In genomic region chrIII:12453315-12453714, ce11 we compare ENCODE assay signal across 7 worm cellular contexts.
TF ChIP-seq lines count a peak whose summit lies in the region.

Gene ani-1 (minus strand): TSS chrIII:12453375.

TF ChIP-seq in whole organism, L1 larva, 84 proteins besides CTCF, POLR2A, EP300 and RAD21 (continues in another document):
- TF ChIP-seq ets-5 (GFP tag; IDR thresholded peaks at IDR 0.05; lab: Robert Waterston, UW) (no peak), lsy-2 (tag; optimal IDR thresholded peaks at IDR 0.05; lab: Kevin White, UChicago) (peak; percentile 82 to 89), ztf-11 (tag; optimal IDR thresholded peaks at IDR 0.05; lab: Kevin White, UChicago) (peak in 1 of 2 experiments; percentile 17), blmp-1 (tag; optimal IDR thresholded peaks at IDR 0.05; lab: Kevin White, UChicago) (no peak), C16A3.4 (tag; optimal IDR thresholded peaks at IDR 0.05; lab: Kevin White, UChicago) (peak; percentile 81), isw-1 (GFP tag; IDR thresholded peaks at IDR 0.05; lab: Robert Waterston, UW) (peak; percentile 70), lin-35 (GFP tag; optimal IDR thresholded peaks at IDR 0.05; lab: Kevin White, UChicago) (peak; percentile 93 to 94), efl-1 (optimal IDR thresholded peaks at IDR 0.05; lab: Kevin White, UChicago) (peak; percentile 91 to 97), efl-1 (GFP tag; optimal IDR thresholded peaks at IDR 0.05 in 1 of 2; lab: Kevin White, UChicago) (peak; percentile 91 to 98), egl-27 (tag; optimal IDR thresholded peaks at IDR 0.05; lab: Kevin White, UChicago) (no peak), sup-37 (GFP tag; optimal IDR thresholded peaks at IDR 0.05; lab: Kevin White, UChicago) (no peak), hlh-4 (tag; optimal IDR thresholded peaks at IDR 0.05; lab: Kevin White, UChicago) (no peak), ama-1 (optimal IDR thresholded peaks at IDR 0.05; lab: Kevin White, UChicago) (peak; percentile 76)

TF ChIP-seq in whole organism, L2 larva, 48 proteins besides CTCF, POLR2A, EP300 and RAD21 (continues in another document):
- no peak for TF ChIP-seq dmd-4 (tag; optimal IDR thresholded peaks at IDR 0.05; lab: Kevin White, UChicago)
- no peak for TF ChIP-seq nhr-23 (tag; optimal IDR thresholded peaks at IDR 0.05; lab: Kevin White, UChicago)
- TF ChIP-seq ama-1 (optimal IDR thresholded peaks at IDR 0.05; lab: Kevin White, UChicago): no peak
- no peak for TF ChIP-seq unc-39 (tag; optimal IDR thresholded peaks at IDR 0.05; lab: Kevin White, UChicago)
- TF ChIP-seq ztf-11 (tag; optimal IDR thresholded peaks at IDR 0.05; lab: Kevin White, UChicago): no peak
- peak; percentile 45 to 85 for TF ChIP-seq lsy-2 (tag; optimal IDR thresholded peaks at IDR 0.05; lab: Kevin White, UChicago)
- no peak for TF ChIP-seq sem-4 (tag; optimal IDR thresholded peaks at IDR 0.05; lab: Kevin White, UChicago)
- no peak for TF ChIP-seq nhr-6 (tag; optimal IDR thresholded peaks at IDR 0.05; lab: Kevin White, UChicago)
- TF ChIP-seq lin-11 (tag; optimal IDR thresholded peaks at IDR 0.05; lab: Kevin White, UChicago): peak; percentile 46
- no peak for TF ChIP-seq nhr-11 (tag; optimal IDR thresholded peaks at IDR 0.05; lab: Kevin White, UChicago)
- TF ChIP-seq unc-62 (GFP tag; optimal IDR thresholded peaks at IDR 0.05; lab: Kevin White, UChicago): no peak
- no peak for TF ChIP-seq nhr-12 (tag; optimal IDR thresholded peaks at IDR 0.05; lab: Kevin White, UChicago)
- TF ChIP-seq ztf-1 (GFP tag; conservative IDR thresholded peaks at IDR 0.05; lab: Robert Waterston, UW): no peak
- TF ChIP-seq F13H6.1 (tag; optimal IDR thresholded peaks at IDR 0.05; lab: Kevin White, UChicago): peak; percentile 43

TF ChIP-seq in whole organism, L3 larva, 47 proteins besides CTCF, POLR2A, EP300 and RAD21 (continues in another document):
- TF ChIP-seq fos-1 (tag; optimal IDR thresholded peaks at IDR 0.05; lab: Kevin White, UChicago): no peak
- no peak for TF ChIP-seq daf-12 (tag; optimal IDR thresholded peaks at IDR 0.05; lab: Kevin White, UChicago)
- no peak for TF ChIP-seq jun-1 (tag; optimal IDR thresholded peaks at IDR 0.05; lab: Kevin White, UChicago)
- TF ChIP-seq ztf-11 (tag; optimal IDR thresholded peaks at IDR 0.05; lab: Kevin White, UChicago): no peak
- no peak for TF ChIP-seq ZK546.5 (tag; optimal IDR thresholded peaks at IDR 0.05; lab: Kevin White, UChicago)
- no peak for TF ChIP-seq ceh-82 (tag; optimal IDR thresholded peaks at IDR 0.05; lab: Kevin White, UChicago)
- TF ChIP-seq lin-39 (tag; optimal IDR thresholded peaks at IDR 0.05; lab: Kevin White, UChicago): peak; percentile 29
- no peak for TF ChIP-seq aly-2 (tag; optimal IDR thresholded peaks at IDR 0.05; lab: Kevin White, UChicago)
- no peak for TF ChIP-seq nhr-76 (tag; optimal IDR thresholded peaks at IDR 0.05; lab: Kevin White, UChicago)
- TF ChIP-seq fkh-2 (tag; optimal IDR thresholded peaks at IDR 0.05; lab: Kevin White, UChicago): no peak
- no peak for TF ChIP-seq mml-1 (tag; optimal IDR thresholded peaks at IDR 0.05; lab: Kevin White, UChicago)
- no peak for TF ChIP-seq mdl-1 (tag; optimal IDR thresholded peaks at IDR 0.05; lab: Kevin White, UChicago)
- no peak for TF ChIP-seq elt-3 (tag; optimal IDR thresholded peaks at IDR 0.05; lab: Kevin White, UChicago)
- TF ChIP-seq ceh-9 (tag; optimal IDR thresholded peaks at IDR 0.05; lab: Kevin White, UChicago): no peak
- peak; percentile 10 for TF ChIP-seq R02D3.7 (tag; optimal IDR thresholded peaks at IDR 0.05; lab: Kevin White, UChicago)

TF ChIP-seq in whole organism, L4 larva, 104 proteins besides CTCF, POLR2A, EP300 and RAD21 (continues in another document):
- TF ChIP-seq mes-2 (tag; optimal IDR thresholded peaks at IDR 0.05; lab: Kevin White, UChicago; ENCODE audit: poor library complexity, severe bottlenecking) (peak; percentile 69), mdl-1 (tag; optimal IDR thresholded peaks at IDR 0.05; lab: Kevin White, UChicago) (no peak), Y105C5A.15 (GFP tag; IDR thresholded peaks at IDR 0.05; lab: Robert Waterston, UW) (no peak), arid-1 (GFP tag; conservative IDR thresholded peaks at IDR 0.05; lab: Robert Waterston, UW) (peak; percentile 42; the same call in 1 of the 2 replicates), aha-1 (tag; lab: Kevin White, UChicago) (peak; percentile 81), D1046.2 (GFP tag; IDR thresholded peaks at IDR 0.05; lab: Robert Waterston, UW) (no peak), fkh-10 (GFP tag; optimal IDR thresholded peaks at IDR 0.05; lab: Kevin White, UChicago) (no peak), spr-1 (tag; optimal IDR thresholded peaks at IDR 0.05; lab: Kevin White, UChicago) (peak; percentile 10), F49E8.2 (tag; optimal IDR thresholded peaks at IDR 0.05; lab: Kevin White, UChicago; ENCODE audit: borderline replicate concordance) (peak; percentile 31), Y75B8A.6 (GFP tag; IDR thresholded peaks at IDR 0.05; lab: Robert Waterston, UW) (no peak), pha-4 (GFP tag; IDR thresholded peaks at IDR 0.05; lab: Robert Waterston, UW) (0 out of 2 replicates have a peak, but pooled peaks have one; percentile 49), pha-4 (tag; optimal IDR thresholded peaks at IDR 0.05; lab: Kevin White, UChicago) (no peak), attf-4 (tag; optimal IDR thresholded peaks at IDR 0.05; lab: Kevin White, UChicago) (no peak), set-16 (GFP tag; IDR thresholded peaks at IDR 0.05; lab: Robert Waterston, UW) (no peak)

TF ChIP-seq in whole organism, late embryonic, 69 proteins besides CTCF, POLR2A, EP300 and RAD21:
- TF ChIP-seq unc-42 (tag; optimal IDR thresholded peaks at IDR 0.05; lab: Kevin White, UChicago) (peak; percentile 2), odd-2 (tag; optimal IDR thresholded peaks at IDR 0.05; lab: Kevin White, UChicago) (no peak), ceh-19 (GFP tag; optimal IDR thresholded peaks at IDR 0.05; lab: Kevin White, UChicago) (no peak), ceh-31 (tag; optimal IDR thresholded peaks at IDR 0.05; lab: Kevin White, UChicago) (peak; percentile 42), hlh-30 (tag; optimal IDR thresholded peaks at IDR 0.05; lab: Kevin White, UChicago; ENCODE audit: insufficient read depth) (peak; percentile 32), ceh-14 (tag; optimal IDR thresholded peaks at IDR 0.05; lab: Kevin White, UChicago) (no peak), unc-55 (GFP tag; optimal IDR thresholded peaks at IDR 0.05; lab: Kevin White, UChicago) (peak; percentile 3), nfya-1 (tag; optimal IDR thresholded peaks at IDR 0.05; lab: Kevin White, UChicago) (peak; percentile 38)

TF ChIP-seq in whole organism, mixed stage, embryonic, 35 proteins besides CTCF, POLR2A, EP300 and RAD21:
- TF ChIP-seq ztf-11 (tag; optimal IDR thresholded peaks at IDR 0.05; lab: Kevin White, UChicago) (no peak), lin-13 (tag; optimal IDR thresholded peaks at IDR 0.05; lab: Kevin White, UChicago) (peak; percentile 48), hlh-1 (tag; optimal IDR thresholded peaks at IDR 0.05; lab: Kevin White, UChicago) (peak; percentile 9), snpc-4 (tag; optimal IDR thresholded peaks at IDR 0.05; lab: Kevin White, UChicago) (no peak), sptf-1 (tag; optimal IDR thresholded peaks at IDR 0.05; lab: Kevin White, UChicago) (peak; percentile 44), lsy-2 (tag; optimal IDR thresholded peaks at IDR 0.05; lab: Kevin White, UChicago) (peak; percentile 71), mls-2 (tag; optimal IDR thresholded peaks at IDR 0.05; lab: Kevin White, UChicago) (peak; percentile 61), mep-1 (tag; optimal IDR thresholded peaks at IDR 0.05; lab: Kevin White, UChicago) (peak; percentile 78), nhr-237 (tag; optimal IDR thresholded peaks at IDR 0.05; lab: Kevin White, UChicago) (peak; percentile 15), ces-1 (GFP tag; optimal IDR thresholded peaks at IDR 0.05; lab: Kevin White, UChicago) (peak; percentile 47)

TF ChIP-seq in whole organism, young adult, 124 proteins besides CTCF, POLR2A, EP300 and RAD21 (continues in another document):
- no peak for TF ChIP-seq ztf-26 (tag; optimal IDR thresholded peaks at IDR 0.05; lab: Kevin White, UChicago)
- no peak for TF ChIP-seq T07F8.4 (tag; optimal IDR thresholded peaks at IDR 0.05; lab: Kevin White, UChicago)
- TF ChIP-seq mes-4 (tag; optimal IDR thresholded peaks at IDR 0.05; lab: Kevin White, UChicago): no peak
- TF ChIP-seq tlf-1 (GFP tag; optimal IDR thresholded peaks at IDR 0.05; lab: Kevin White, UChicago): peak; percentile 76
- no peak for TF ChIP-seq F23B12.7 (tag; optimal IDR thresholded peaks at IDR 0.05; lab: Kevin White, UChicago; ENCODE audit: insufficient read depth)
- TF ChIP-seq rcor-1 (GFP tag; IDR thresholded peaks at IDR 0.05; lab: Robert Waterston, UW): peak; percentile 84
- no peak for TF ChIP-seq nhr-90 (tag; optimal IDR thresholded peaks at IDR 0.05; lab: Kevin White, UChicago)
- TF ChIP-seq ZK185.1 (tag; optimal IDR thresholded peaks at IDR 0.05; lab: Kevin White, UChicago; ENCODE audit: poor library complexity, severe bottlenecking): no peak
- TF ChIP-seq bed-1 (GFP tag; IDR thresholded peaks at IDR 0.05; lab: Robert Waterston, UW): no peak
- TF ChIP-seq ztf-6 (GFP tag; IDR thresholded peaks at IDR 0.05; lab: Robert Waterston, UW): no peak
- no peak for TF ChIP-seq ztf-18 (tag; optimal IDR thresholded peaks at IDR 0.05; lab: Kevin White, UChicago)
- TF ChIP-seq ceh-79 (tag; optimal IDR thresholded peaks at IDR 0.05; lab: Kevin White, UChicago): no peak
- TF ChIP-seq snpc-4 (GFP tag; optimal IDR thresholded peaks at IDR 0.05; lab: Kevin White, UChicago): no peak
- peak; percentile 29 to 56 (median 40) for TF ChIP-seq snpc-4 (tag; optimal IDR thresholded peaks at IDR 0.05; lab: Kevin White, UChicago)
- no peak for TF ChIP-seq chd-7 (tag; optimal IDR thresholded peaks at IDR 0.05; lab: Kevin White, UChicago)
- no peak for TF ChIP-seq sptf-2 (GFP tag; optimal IDR thresholded peaks at IDR 0.05; lab: Kevin White, UChicago)
- TF ChIP-seq gei-17 (GFP tag; optimal IDR thresholded peaks at IDR 0.05; lab: Kevin White, UChicago): no peak
- TF ChIP-seq aptf-3 (GFP tag; IDR thresholded peaks at IDR 0.05; lab: Robert Waterston, UW): no peak
- no peak for TF ChIP-seq unc-62 (GFP tag; optimal IDR thresholded peaks at IDR 0.05; lab: Kevin White, UChicago)
- TF ChIP-seq rpc-1 (optimal IDR thresholded peaks at IDR 0.05; lab: Kevin White, UChicago): no peak
- no peak for TF ChIP-seq rpc-1 (tag; optimal IDR thresholded peaks at IDR 0.05; lab: Kevin White, UChicago)
- TF ChIP-seq F22D6.2 (tag; optimal IDR thresholded peaks at IDR 0.05; lab: Kevin White, UChicago): no peak
- peak; percentile 89 for TF ChIP-seq dox-1 (GFP tag; IDR thresholded peaks at IDR 0.05; lab: Robert Waterston, UW)
- TF ChIP-seq hrde-1 (tag; optimal IDR thresholded peaks at IDR 0.05; lab: Kevin White, UChicago; ENCODE audit: borderline replicate concordance): peak; percentile 9
- no peak for TF ChIP-seq attf-3 (GFP tag; conservative IDR thresholded peaks at IDR 0.05; lab: Robert Waterston, UW)
- TF ChIP-seq zim-3 (tag; optimal IDR thresholded peaks at IDR 0.05; lab: Kevin White, UChicago): no peak
- TF ChIP-seq nfyb-1 (GFP tag; IDR thresholded peaks at IDR 0.05; lab: Robert Waterston, UW): peak; percentile 65
- TF ChIP-seq hlh-12 (tag; optimal IDR thresholded peaks at IDR 0.05; lab: Kevin White, UChicago): no peak
- peak; percentile 57 for TF ChIP-seq tbp1 (GFP tag; optimal IDR thresholded peaks at IDR 0.05; lab: Kevin White, UChicago)
